Worm (Caenorhabditis elegans) whole organism, young adult: ENCODE results near the gene srh-35.

Source experiments
- B0261.1 ChIP-seq: sonication (generic microtip); optimal IDR thresholded peaks from 2 replicates; lab custom pipeline; 2016; ENCODE audit warnings: mild to moderate bottlenecking, missing genetic modification characterization, moderate library complexity, missing compliant biosample characterization
- D2030.7 ChIP-seq: fragments of 200-800 bp; sonication (Bioruptor generic); IDR thresholded peaks from 2 replicates; pipeline ENCODE4 v1.3.6; 2022; ENCODE audit warnings: missing genetic modification reagents, missing genetic modification characterization, missing compliant biosample characterization
- F10E7.11 ChIP-seq: sonication (generic microtip); optimal IDR thresholded peaks from 2 replicates; lab custom pipeline; 2017; ENCODE audit warnings: mild to moderate bottlenecking, missing genetic modification characterization, moderate library complexity, missing compliant biosample characterization
- aptf-3 ChIP-seq: fragments of 200-800 bp; sonication (Bioruptor generic); IDR thresholded peaks from 2 replicates; pipeline ENCODE4 v1.3.6; 2022; ENCODE audit warnings: missing genetic modification characterization, missing compliant biosample characterization
- chd-7 ChIP-seq: sonication (generic microtip); optimal IDR thresholded peaks from 2 replicates; lab custom pipeline; 2016; ENCODE audit warnings: mild to moderate bottlenecking, missing genetic modification characterization, moderate library complexity, missing compliant biosample characterization
- dpl-1 ChIP-seq: fragments of 150-350 bp; optimal IDR thresholded peaks from 2 replicates; lab custom pipeline; 2014; ENCODE audit warnings: missing biosample characterization, missing genetic modification reagents, missing genetic modification characterization
- hlh-12 ChIP-seq: sonication (generic microtip); optimal IDR thresholded peaks from 2 replicates; lab custom pipeline; 2016; ENCODE audit warnings: missing genetic modification characterization, missing compliant biosample characterization
- let-526 ChIP-seq: fragments of 200-800 bp; sonication (Bioruptor generic); IDR thresholded peaks from 2 replicates; pipeline ENCODE4 v1.3.6; 2022; ENCODE audit warnings: missing genetic modification reagents, missing genetic modification characterization, missing compliant biosample characterization
- nhr-179 ChIP-seq: sonication (generic microtip); optimal IDR thresholded peaks from 2 replicates; lab custom pipeline; 2016; ENCODE audit warnings: mild to moderate bottlenecking, missing genetic modification characterization, missing compliant biosample characterization
- pbrm-1 ChIP-seq: fragments of 200-800 bp; sonication (Bioruptor generic); IDR thresholded peaks from 2 replicates; pipeline ENCODE4 v1.3.6; 2022; ENCODE audit warnings: missing genetic modification reagents, missing genetic modification characterization, missing compliant biosample characterization
- unc-62 ChIP-seq: fragments of 150-350 bp; optimal IDR thresholded peaks from 2 replicates; lab custom pipeline; 2014; ENCODE audit warnings: missing biosample characterization, missing genetic modification reagents, missing genetic modification characterization
- ztf-22 ChIP-seq: fragments of 200-800 bp; sonication (Bioruptor generic); optimal IDR thresholded peaks from 2 replicates; lab custom pipeline; 2018; ENCODE audit warnings: mild to moderate bottlenecking, missing genetic modification characterization, moderate library complexity, missing compliant biosample characterization

- TF ChIP-seq B0261.1 (tag; lab: Kevin White, UChicago): no peak
- no peak for TF ChIP-seq F10E7.11 (tag; lab: Kevin White, UChicago)
- TF ChIP-seq unc-62: no peak
- no peak for TF ChIP-seq nhr-179 (tag; lab: Kevin White, UChicago)
- TF ChIP-seq dpl-1: no peak
- TF ChIP-seq aptf-3 (GFP tag; lab: Robert Waterston, UW): no peak
- no peak for TF ChIP-seq pbrm-1 (GFP tag; lab: Robert Waterston, UW)
- TF ChIP-seq hlh-12 (tag; lab: Kevin White, UChicago): no peak
- TF ChIP-seq ztf-22 (GFP tag; lab: Kevin White, UChicago): no peak
- TF ChIP-seq D2030.7 (GFP tag; lab: Robert Waterston, UW): no peak
- no peak for TF ChIP-seq let-526 (GFP tag; lab: Robert Waterston, UW)
- no peak for TF ChIP-seq chd-7 (tag; lab: Kevin White, UChicago)
Measured at ce11 chrV:459464-459863, 10.4 kb upstream of the srh-35 start, which contains the start of gene nhr-203.
